Fruit fly (Drosophila melanogaster): Measurements from ENCODE around the gene Atu.
A peak's percentile ranks its signal among the peaks of the same experiment; 100 is the strongest.

Gene Atu

DNA sequence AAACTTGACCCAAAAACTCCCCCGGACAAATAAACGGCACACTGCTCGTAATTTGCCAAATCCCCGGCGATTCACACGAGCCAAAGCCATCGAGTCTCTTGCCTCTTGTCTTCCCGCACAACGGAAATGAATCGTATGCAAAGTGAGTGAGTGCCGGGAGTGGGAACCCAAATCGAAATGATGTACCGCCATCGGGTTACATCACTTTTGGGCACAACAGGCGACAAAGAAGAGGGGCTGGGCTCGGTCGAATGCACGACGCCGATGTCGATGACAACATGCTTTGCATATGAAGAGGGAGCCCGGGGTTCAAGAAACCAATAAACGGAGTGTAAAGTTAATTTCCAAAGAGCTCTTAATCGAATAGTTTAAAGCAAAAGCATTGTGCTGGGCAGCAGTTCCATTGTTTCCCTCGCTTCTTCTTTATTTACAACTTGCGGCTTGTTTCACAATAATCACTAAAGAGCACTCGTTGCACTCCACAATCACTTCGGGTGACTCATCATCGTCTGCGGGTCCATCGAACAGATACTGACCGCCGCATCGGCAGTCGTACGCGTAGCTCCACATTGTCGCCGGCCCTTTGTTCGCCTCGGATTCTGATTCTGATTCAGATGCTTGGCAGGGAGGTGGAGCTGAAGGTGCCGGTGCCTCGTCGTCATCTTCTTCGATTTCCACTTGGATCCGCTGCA, 8.7 kb downstream of the Atu start (continued):
- TF ChIP-seq CG6163 (GFP tag; IDR thresholded peaks at IDR 0.05) (peak; percentile 15; the same call in 1 of the 3 replicates), Sox15 (GFP tag; optimal IDR thresholded peaks at IDR 0.05) (no peak), Eip78C (GFP tag) (peak; percentile 70), CG6854 (GFP tag; optimal IDR thresholded peaks at IDR 0.05) (peak; percentile 46)

DNA sequence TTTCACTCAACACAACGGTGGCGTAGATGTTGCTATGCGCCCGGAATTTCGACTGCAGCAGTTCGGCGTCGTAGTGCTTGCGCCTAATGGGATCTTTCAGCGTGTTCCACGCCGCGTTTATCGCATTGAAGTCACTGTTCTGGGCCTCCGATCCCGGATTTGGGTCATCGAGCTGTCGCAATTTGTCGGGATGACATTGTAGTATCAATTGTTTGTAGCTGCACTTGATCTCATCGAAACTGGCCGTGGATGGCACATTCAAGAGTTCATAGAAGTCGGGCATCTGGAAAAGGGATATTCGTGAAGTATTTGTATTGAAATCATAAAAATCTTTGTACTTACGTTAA, 9.2 kb downstream of the Atu start:
- no peak for TF ChIP-seq CG3032 (tag; optimal IDR thresholded peaks at IDR 0.05)
- TF ChIP-seq svp (GFP tag), result peak; percentile 91
- TF ChIP-seq Eip78C (GFP tag), result peak; percentile 18

DNA sequence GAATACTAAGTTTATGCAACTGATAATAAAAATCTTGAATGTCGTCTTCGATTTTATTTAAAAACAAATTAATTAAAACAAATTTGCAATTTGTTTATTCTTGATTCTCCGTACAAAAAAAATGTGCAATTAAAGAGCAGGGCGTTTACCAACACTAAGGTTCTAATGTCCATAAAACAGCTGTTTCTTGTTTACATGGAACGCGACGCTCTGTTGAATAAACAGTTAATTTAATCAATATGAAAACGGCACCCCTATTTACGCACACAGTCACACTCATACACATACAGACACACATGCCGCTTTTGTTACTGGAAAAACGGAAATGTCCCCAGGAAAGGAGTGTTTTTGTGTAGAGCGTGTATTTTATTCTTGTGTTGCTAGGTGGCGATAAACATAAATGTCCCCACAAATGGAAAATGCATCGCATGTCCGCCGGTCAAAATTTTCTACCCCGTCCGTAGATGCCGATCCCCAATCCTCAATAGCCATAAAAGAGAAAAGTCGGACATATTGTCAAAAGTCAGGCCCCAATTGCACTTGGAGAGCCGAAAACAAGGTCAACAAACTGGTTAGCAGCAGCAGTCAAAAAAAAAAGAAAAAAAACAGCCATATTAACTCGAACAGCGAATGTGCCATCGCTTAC, 9.9 kb downstream of the Atu start:
- TF ChIP-seq Met (GFP tag; optimal IDR thresholded peaks at IDR 0.05) (peak; percentile 48), Gug (GFP tag; IDR thresholded peaks at IDR 0.05) (no peak), CG4318 (GFP tag; optimal IDR thresholded peaks at IDR 0.05) (no peak), fd59A (GFP tag; optimal IDR thresholded peaks at IDR 0.05) (peak; percentile 8), CG16779 (tag; optimal IDR thresholded peaks at IDR 0.05) (peak; percentile 28), CG11294 (GFP tag; IDR thresholded peaks at IDR 0.05) (no peak), CG32006 (GFP tag; optimal IDR thresholded peaks at IDR 0.05) (no peak), CG8319 (GFP tag; optimal IDR thresholded peaks at IDR 0.05) (no peak), CG1621 (tag; optimal IDR thresholded peaks at IDR 0.05) (peak; percentile 31), net (GFP tag; optimal IDR thresholded peaks at IDR 0.05) (no peak), topi (GFP tag; optimal IDR thresholded peaks at IDR 0.05) (peak; percentile 47), CG10631 (GFP tag; optimal IDR thresholded peaks at IDR 0.05) (no peak), Hr38 (GFP tag; optimal IDR thresholded peaks at IDR 0.05) (no peak), CG11902 (GFP tag; optimal IDR thresholded peaks at IDR 0.05) (no peak), acj6 (GFP tag; optimal IDR thresholded peaks at IDR 0.05) (no peak), CG8119 (GFP tag; IDR thresholded peaks at IDR 0.05) (no peak), eg (GFP tag; IDR thresholded peaks at IDR 0.05) (no peak), dsx (GFP tag; optimal IDR thresholded peaks at IDR 0.05; ENCODE audit: poor library complexity, severe bottlenecking) (no peak), cyc (GFP tag; optimal IDR thresholded peaks at IDR 0.05) (no peak), CG15336 (GFP tag; IDR thresholded peaks at IDR 0.05) (no peak), Eip75B (GFP tag; optimal IDR thresholded peaks at IDR 0.05) (no peak), CG3032 (tag; optimal IDR thresholded peaks at IDR 0.05) (no peak), CG10669 (GFP tag; optimal IDR thresholded peaks at IDR 0.05) (peak; percentile 29), Hr39 (GFP tag; optimal IDR thresholded peaks at IDR 0.05) (no peak), Eip78C (GFP tag) (peak; percentile 74), Eip93F (GFP tag; optimal IDR thresholded peaks at IDR 0.05) (no peak), CG6276 (GFP tag; optimal IDR thresholded peaks at IDR 0.05) (no peak), Sox15 (GFP tag; optimal IDR thresholded peaks at IDR 0.05) (no peak), CG34406 (GFP tag; optimal IDR thresholded peaks at IDR 0.05) (no peak), fd85E (GFP tag; optimal IDR thresholded peaks at IDR 0.05) (no peak), dac (GFP tag; optimal IDR thresholded peaks at IDR 0.05) (no peak), achi (GFP tag; optimal IDR thresholded peaks at IDR 0.05) (peak; percentile 11), CG11762 (GFP tag; optimal IDR thresholded peaks at IDR 0.05; ENCODE audit: insufficient read depth) (no peak), CG6808 (GFP tag; optimal IDR thresholded peaks at IDR 0.05) (peak; percentile 21), CG6792 (GFP tag; optimal IDR thresholded peaks at IDR 0.05) (peak; percentile 33), Sox14 (GFP tag; optimal IDR thresholded peaks at IDR 0.05) (no peak), spab (GFP tag; optimal IDR thresholded peaks at IDR 0.05) (peak; percentile 8), svp (GFP tag) (no peak), fkh (GFP tag; optimal IDR thresholded peaks at IDR 0.05) (peak; percentile 98), Blimp-1 (GFP tag; optimal IDR thresholded peaks at IDR 0.05) (no peak), CG6854 (GFP tag; optimal IDR thresholded peaks at IDR 0.05) (no peak), Ets21C (GFP tag; optimal IDR thresholded peaks at IDR 0.05) (no peak), pdm3 (GFP tag; optimal IDR thresholded peaks at IDR 0.05) (peak; percentile 18), Lpt (GFP tag; optimal IDR thresholded peaks at IDR 0.05) (no peak), Sox102F (GFP tag; optimal IDR thresholded peaks at IDR 0.05) (peak; percentile 35)
